Worm (Caenorhabditis elegans): ENCODE data around the gene ZK688.12.

DNA sequence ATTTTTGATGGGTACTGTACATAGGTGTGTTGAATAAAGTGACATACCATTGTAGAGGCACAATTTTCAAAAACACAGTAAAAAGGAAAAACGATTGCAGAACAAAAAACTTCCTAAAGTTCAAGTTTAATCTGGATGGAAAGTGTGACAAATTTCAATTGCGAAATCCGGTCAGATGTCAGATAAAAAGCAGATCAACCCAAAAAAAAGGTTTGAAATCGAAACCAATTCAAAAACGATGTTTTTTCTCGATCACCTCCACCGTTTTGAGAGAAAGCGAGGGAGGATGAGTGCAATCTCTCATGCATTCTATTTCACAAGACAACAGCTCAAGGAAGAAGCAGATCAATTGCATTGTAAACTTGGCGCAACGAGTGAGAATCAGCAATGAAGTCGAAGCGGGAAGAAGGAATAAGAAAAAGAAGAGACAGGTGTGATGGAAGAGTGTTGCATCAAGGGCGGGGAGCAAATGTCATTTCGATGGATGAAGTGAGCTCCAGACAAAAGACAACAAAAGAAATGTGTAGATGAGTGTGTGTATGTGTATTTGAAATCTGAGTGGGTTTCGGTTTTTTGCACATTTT, 33.2 kb downstream of the ZK688.12 start:
- no peak for TF ChIP-seq hmg-4 (GFP tag; optimal IDR thresholded peaks at IDR 0.05)
- no peak for TF ChIP-seq tbx-37 (GFP tag; conservative IDR thresholded peaks at IDR 0.05)
- no peak for TF ChIP-seq scrt-1 (GFP tag; IDR thresholded peaks at IDR 0.05)
- TF ChIP-seq ama-1 (optimal IDR thresholded peaks at IDR 0.05), result no peak
- TF ChIP-seq tbx-11 (GFP tag; IDR thresholded peaks at IDR 0.05), result no peak
- TF ChIP-seq pes-1 (GFP tag; IDR thresholded peaks at IDR 0.05), result no peak
- no peak for TF ChIP-seq flt-1 (GFP tag; IDR thresholded peaks at IDR 0.05)
- no peak for TF ChIP-seq B0310.2 (tag; optimal IDR thresholded peaks at IDR 0.05)

Measured in whole organism, early embryonic.